Fruit fly (Drosophila melanogaster) whole organism: Measurements from ENCODE around the gene CG10959.

Experiments used
- Dll ChIP-seq: fragments of >200 bp; optimal IDR thresholded peaks from 2 replicates; lab custom pipeline; 2017
- EcR ChIP-seq, 2 experiments: fragments of >200 bp; optimal IDR thresholded peaks; 2 replicates each; lab custom pipeline; 2017; ENCODE audit warnings: missing biosample characterization in 2 of 2, missing genetic modification characterization in 2 of 2, missing genetic modification reagents in 2 of 2
- pan ChIP-seq: fragments of >200 bp; optimal IDR thresholded peaks from 2 replicates; lab custom pipeline; 2017
- psq ChIP-seq: fragments of >200 bp; optimal IDR thresholded peaks from 2 replicates; lab custom pipeline; 2017
- usp ChIP-seq: fragments of >200 bp; optimal IDR thresholded peaks from 2 replicates; lab custom pipeline; 2017; ENCODE audit warnings: missing biosample characterization, missing genetic modification characterization, mixed read lengths

dm6 chrX:8152718-8153117 is 4.1 kb downstream of the CG10959 start, which contains the start of gene CG18262:
- TF ChIP-seq usp (GFP tag; lab: Kevin White, UChicago) (no peak), psq (lab: Kevin White, UChicago) (no peak), pan (lab: Kevin White, UChicago) (no peak), Dll (no peak), EcR (GFP tag; optimal IDR thresholded peaks at IDR 0.05; lab: Kevin White, UChicago) (no peak)
